Worm (Caenorhabditis elegans): ENCODE results near the gene T08D2.5.
"Not testable (repeated sequence)": the region's sequence is repeated elsewhere in the genome, so short reads cannot be mapped to it uniquely, and the experiment has no call there.

DNA sequence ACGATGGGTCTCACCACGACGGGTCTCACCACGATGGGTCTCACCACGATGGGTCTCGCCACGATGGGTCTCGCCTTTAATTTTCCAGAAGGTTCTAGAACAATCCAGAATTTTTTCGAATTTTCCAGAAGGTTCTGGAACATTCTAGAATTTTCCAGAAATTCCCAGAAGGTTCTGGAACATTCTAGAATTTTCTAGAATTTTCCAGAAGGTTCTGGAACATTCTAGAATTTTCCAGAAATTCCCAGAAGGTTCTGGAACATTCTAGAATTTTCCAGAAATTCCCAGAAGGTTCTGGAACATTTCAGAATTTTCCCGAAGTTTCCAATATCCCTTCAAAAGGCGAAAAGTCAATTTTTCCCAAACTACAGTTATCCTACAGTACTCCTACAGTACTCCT lies 7.6 kb upstream of the T08D2.5 start:
- not testable (repeated sequence) for TF ChIP-seq klf-2 (GFP tag; conservative IDR thresholded peaks at IDR 0.05); med-1 (GFP tag; optimal IDR thresholded peaks at IDR 0.05; ENCODE audit: insufficient read depth); ref-1 (GFP tag; conservative IDR thresholded peaks at IDR 0.05); ztf-29 (GFP tag; IDR thresholded peaks at IDR 0.05); T22C8.4 (GFP tag; IDR thresholded peaks at IDR 0.05)
